Comparison of ENCODE assay signal across 4 fruit fly cellular contexts in genomic region chrX:21351210-21351824, dm6.
TF ChIP-seq lines count a peak whose summit lies in the region.

No protein-coding gene starts in this region.

- TF ChIP-seq CTCF in whole organism, embryonic (GFP tag; optimal IDR thresholded peaks at IDR 0.05; lab: Kevin White, UChicago) = no peak

TF ChIP-seq in whole organism, 6 proteins besides CTCF, POLR2A, EP300 and RAD21:
- TF ChIP-seq CG8478 (optimal IDR thresholded peaks at IDR 0.05; lab: Kevin White, UChicago) (peak; percentile 52), EcR (GFP tag; optimal IDR thresholded peaks at IDR 0.05; lab: Kevin White, UChicago) (no peak), Dll (optimal IDR thresholded peaks at IDR 0.05; lab: Kevin White, UChicago) (no peak)
TF ChIP-seq in whole organism: peak in this region for 1.

TF ChIP-seq in whole organism, embryonic, 481 proteins besides CTCF, POLR2A, EP300 and RAD21:
- peak; percentile 9 for TF ChIP-seq MESR4 (GFP tag; optimal IDR thresholded peaks at IDR 0.05; lab: Kevin White, UChicago)
- peak; percentile 99 for TF ChIP-seq onecut (GFP tag; IDR thresholded peaks at IDR 0.05; lab: Robert Waterston, UW)
- no peak for TF ChIP-seq corto (GFP tag; optimal IDR thresholded peaks at IDR 0.05; lab: Kevin White, UChicago)
- no peak for TF ChIP-seq az2 (GFP tag; optimal IDR thresholded peaks at IDR 0.05; lab: Kevin White, UChicago)
- no peak for TF ChIP-seq E2f2 (GFP tag; IDR thresholded peaks at IDR 0.05; lab: Robert Waterston, UW)
- TF ChIP-seq Hr78 (GFP tag; optimal IDR thresholded peaks at IDR 0.05; lab: Kevin White, UChicago) = no peak
- TF ChIP-seq Tbp (GFP tag; optimal IDR thresholded peaks at IDR 0.05; lab: Kevin White, UChicago) = no peak
- TF ChIP-seq Sry-β (GFP tag; optimal IDR thresholded peaks at IDR 0.05; lab: Kevin White, UChicago) = peak; percentile 89
- TF ChIP-seq sens (GFP tag; lab: Kevin White, UChicago) = peak; percentile 63
- TF ChIP-seq MBD-R2 (GFP tag; IDR thresholded peaks at IDR 0.05; lab: Robert Waterston, UW) = peak; percentile 55
- TF ChIP-seq Dip2 (GFP tag; IDR thresholded peaks at IDR 0.05; lab: Robert Waterston, UW) = no peak
- peak; percentile 77 for TF ChIP-seq cg (GFP tag; optimal IDR thresholded peaks at IDR 0.05; lab: Kevin White, UChicago)
- TF ChIP-seq grau (tag; optimal IDR thresholded peaks at IDR 0.05; lab: Kevin White, UChicago) = peak; percentile 15
- TF ChIP-seq CG14441 (GFP tag; IDR thresholded peaks at IDR 0.05; lab: Robert Waterston, UW) = no peak
- TF ChIP-seq cad (GFP tag; optimal IDR thresholded peaks at IDR 0.05; lab: Kevin White, UChicago) = no peak
- TF ChIP-seq Ets65A (GFP tag; lab: Kevin White, UChicago) = peak; percentile 35
- TF ChIP-seq CG4820 (GFP tag; optimal IDR thresholded peaks at IDR 0.05; lab: Kevin White, UChicago) = no peak
- TF ChIP-seq CG4360 (GFP tag; IDR thresholded peaks at IDR 0.05; lab: Robert Waterston, UW) = peak; percentile 40; the same call in 1 of the 2 replicates
- peak; percentile 51; the same call in 2 of the 3 replicates for TF ChIP-seq row (GFP tag; IDR thresholded peaks at IDR 0.05; lab: Robert Waterston, UW)
TF ChIP-seq in whole organism, embryonic: peak in this region for 10.

TF ChIP-seq in whole organism, prepupa, 60 proteins besides CTCF, POLR2A, EP300 and RAD21:
- peak; percentile 58 for TF ChIP-seq Eip78C (GFP tag; lab: Kevin White, UChicago)
- peak; percentile 19 for TF ChIP-seq lz (GFP tag; optimal IDR thresholded peaks at IDR 0.05; lab: Kevin White, UChicago)
- peak; percentile 43 for TF ChIP-seq svp (GFP tag; lab: Kevin White, UChicago)
- TF ChIP-seq CG31627 (GFP tag; optimal IDR thresholded peaks at IDR 0.05; lab: Kevin White, UChicago) = no peak

TF ChIP-seq in whole organism, wandering third instar larva, 38 proteins besides CTCF, POLR2A, EP300 and RAD21:
- TF ChIP-seq Mio (GFP tag; optimal IDR thresholded peaks at IDR 0.05; lab: Kevin White, UChicago) = no peak
- TF ChIP-seq OdsH (GFP tag; optimal IDR thresholded peaks at IDR 0.05; lab: Kevin White, UChicago) = no peak
- no peak for TF ChIP-seq foxo (GFP tag; optimal IDR thresholded peaks at IDR 0.05; lab: Kevin White, UChicago)
- no peak for TF ChIP-seq Hr78 (GFP tag; optimal IDR thresholded peaks at IDR 0.05; lab: Kevin White, UChicago)
- TF ChIP-seq N (GFP tag; optimal IDR thresholded peaks at IDR 0.05; lab: Kevin White, UChicago) = peak; percentile 70
- TF ChIP-seq br (GFP tag; optimal IDR thresholded peaks at IDR 0.05; lab: Kevin White, UChicago) = no peak
- peak; percentile 5 for TF ChIP-seq Jra (GFP tag; optimal IDR thresholded peaks at IDR 0.05; lab: Kevin White, UChicago)
- no peak for TF ChIP-seq HLH106 (tag; optimal IDR thresholded peaks at IDR 0.05; lab: Kevin White, UChicago)
- no peak for TF ChIP-seq pan (optimal IDR thresholded peaks at IDR 0.05; lab: Kevin White, UChicago)
- TF ChIP-seq dl (GFP tag; optimal IDR thresholded peaks at IDR 0.05; lab: Kevin White, UChicago; ENCODE audit: insufficient read depth in 1 of 2, partially characterized antibody in 2 of 2) = no peak
- TF ChIP-seq sage (GFP tag; optimal IDR thresholded peaks at IDR 0.05; lab: Kevin White, UChicago) = no peak
- TF ChIP-seq psq (GFP tag; optimal IDR thresholded peaks at IDR 0.05; lab: Kevin White, UChicago) = peak; percentile 5
- no peak for TF ChIP-seq lola (GFP tag; optimal IDR thresholded peaks at IDR 0.05; lab: Kevin White, UChicago)
- no peak for TF ChIP-seq sv (GFP tag; optimal IDR thresholded peaks at IDR 0.05; lab: Kevin White, UChicago)
- no peak for TF ChIP-seq brk (GFP tag; optimal IDR thresholded peaks at IDR 0.05; lab: Kevin White, UChicago)
- no peak for TF ChIP-seq CG32264 (GFP tag; optimal IDR thresholded peaks at IDR 0.05; lab: Kevin White, UChicago)
- no peak for TF ChIP-seq Dfd (GFP tag; optimal IDR thresholded peaks at IDR 0.05; lab: Kevin White, UChicago)
- TF ChIP-seq Hr83 (GFP tag; optimal IDR thresholded peaks at IDR 0.05; lab: Kevin White, UChicago; ENCODE audit: poor library complexity, severe bottlenecking) = no peak
- no peak for TF ChIP-seq Rel (GFP tag; optimal IDR thresholded peaks at IDR 0.05; lab: Kevin White, UChicago)
- TF ChIP-seq Rel (tag; optimal IDR thresholded peaks at IDR 0.05; lab: Kevin White, UChicago) = peak; percentile 43
- TF ChIP-seq woc (GFP tag; optimal IDR thresholded peaks at IDR 0.05; lab: Kevin White, UChicago) = peak; percentile 87
- peak; percentile 97 for TF ChIP-seq Myc (optimal IDR thresholded peaks at IDR 0.05; lab: Kevin White, UChicago)
- no peak for TF ChIP-seq Hnf4 (GFP tag; optimal IDR thresholded peaks at IDR 0.05; lab: Kevin White, UChicago)
- TF ChIP-seq Sp1 (GFP tag; optimal IDR thresholded peaks at IDR 0.05; lab: Kevin White, UChicago) = no peak
